Worm (Caenorhabditis elegans): ENCODE measurements around the gene gly-14.

The gly-14 gene

DNA sequence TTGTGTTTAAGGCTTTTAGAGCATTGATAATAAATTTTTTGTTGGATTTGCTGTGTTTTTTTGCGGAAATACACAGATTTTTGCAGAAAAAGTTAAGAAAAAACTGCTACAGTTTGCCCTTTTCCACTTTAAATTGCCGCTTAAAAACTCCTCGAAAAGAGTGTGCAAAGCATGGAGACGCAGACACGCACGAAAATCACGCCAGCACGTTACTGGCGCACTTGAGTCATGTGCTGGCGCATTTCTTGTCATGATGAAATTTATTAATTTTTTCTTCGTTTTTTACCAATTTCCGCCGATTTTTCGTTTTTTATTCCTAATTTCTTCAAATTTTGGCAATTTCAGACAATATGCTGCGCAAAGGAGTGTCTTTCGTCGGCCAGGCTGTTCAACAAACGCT, 33.0 kb downstream of the gly-14 start, which contains the start of gene C34C12.8 (continued):
- TF ChIP-seq egl-5 (tag; optimal IDR thresholded peaks at IDR 0.05) = peak; percentile 66
- TF ChIP-seq fkh-2 (tag; optimal IDR thresholded peaks at IDR 0.05) = no peak
- TF ChIP-seq fos-1 (tag; optimal IDR thresholded peaks at IDR 0.05) = no peak
- peak; percentile 89 for TF ChIP-seq fkh-10 (GFP tag; optimal IDR thresholded peaks at IDR 0.05)
- TF ChIP-seq nhr-11 (tag; optimal IDR thresholded peaks at IDR 0.05) = peak; percentile 57
- peak; percentile 1 for TF ChIP-seq pqm-1 (tag; optimal IDR thresholded peaks at IDR 0.05)
- peak; percentile 97 for TF ChIP-seq lin-15B (tag; optimal IDR thresholded peaks at IDR 0.05)
- no peak for TF ChIP-seq nhr-67 (tag; optimal IDR thresholded peaks at IDR 0.05)
- peak; percentile 66 for TF ChIP-seq elt-2 (tag; optimal IDR thresholded peaks at IDR 0.05)

DNA sequence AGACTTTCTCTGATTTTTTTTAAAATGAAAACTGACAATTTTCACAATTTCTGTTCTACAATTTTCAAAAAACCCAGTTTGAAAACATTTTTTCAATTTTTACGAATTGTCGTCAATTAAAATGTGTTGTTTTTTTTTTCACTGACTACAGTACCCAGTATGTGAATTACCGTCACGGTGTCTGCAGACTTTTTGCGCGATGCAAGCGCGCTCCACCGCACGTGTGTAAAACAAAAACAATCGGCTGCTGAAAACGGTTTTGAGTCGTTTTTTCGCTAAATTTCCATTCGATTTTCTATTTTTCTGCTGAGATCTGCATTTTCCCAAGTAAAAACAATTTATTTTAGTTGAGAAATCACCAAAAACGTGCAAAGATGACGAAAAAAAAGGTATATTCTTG, 36.8 kb downstream of the gly-14 start:
- TF ChIP-seq eor-1 (tag; optimal IDR thresholded peaks at IDR 0.05) (no peak), pqm-1 (tag; optimal IDR thresholded peaks at IDR 0.05) (peak; percentile 90), fkh-2 (tag; optimal IDR thresholded peaks at IDR 0.05) (peak; percentile 48), ceh-82 (tag; optimal IDR thresholded peaks at IDR 0.05) (peak; percentile 92), nhr-28 (tag; optimal IDR thresholded peaks at IDR 0.05) (peak; percentile 74), snpc-4 (tag; optimal IDR thresholded peaks at IDR 0.05) (peak; percentile 91), mml-1 (tag; optimal IDR thresholded peaks at IDR 0.05) (no peak), mdl-1 (tag; optimal IDR thresholded peaks at IDR 0.05) (peak; percentile 57), nhr-77 (tag; optimal IDR thresholded peaks at IDR 0.05) (peak; percentile 83), lin-39 (tag; optimal IDR thresholded peaks at IDR 0.05) (peak; percentile 94), elt-3 (tag; optimal IDR thresholded peaks at IDR 0.05) (peak; percentile 66 to 95 (median 75)), nhr-237 (tag; optimal IDR thresholded peaks at IDR 0.05) (peak; percentile 28), ZK546.5 (tag; optimal IDR thresholded peaks at IDR 0.05) (peak; percentile 65), ztf-11 (tag; optimal IDR thresholded peaks at IDR 0.05) (no peak), nhr-23 (tag; optimal IDR thresholded peaks at IDR 0.05) (peak; percentile 99), lsy-12 (tag; optimal IDR thresholded peaks at IDR 0.05) (peak; percentile 99), ceh-16 (tag; optimal IDR thresholded peaks at IDR 0.05) (no peak), fos-1 (tag; optimal IDR thresholded peaks at IDR 0.05) (peak; percentile 77), nhr-76 (tag; optimal IDR thresholded peaks at IDR 0.05) (peak; percentile 83), lin-15B (tag; optimal IDR thresholded peaks at IDR 0.05) (peak; percentile 99), egl-27 (tag; optimal IDR thresholded peaks at IDR 0.05) (peak; percentile 79), nhr-11 (tag; optimal IDR thresholded peaks at IDR 0.05) (peak; percentile 92), fkh-10 (GFP tag; optimal IDR thresholded peaks at IDR 0.05) (peak; percentile 90), skn-1 (tag; optimal IDR thresholded peaks at IDR 0.05) (peak; percentile 93), unc-39 (tag; optimal IDR thresholded peaks at IDR 0.05) (peak; percentile 13), nhr-67 (tag; optimal IDR thresholded peaks at IDR 0.05) (no peak), aly-2 (tag; optimal IDR thresholded peaks at IDR 0.05) (peak; percentile 67), ztf-4 (tag; optimal IDR thresholded peaks at IDR 0.05) (peak; percentile 89), nfya-1 (tag; optimal IDR thresholded peaks at IDR 0.05; ENCODE audit: insufficient read depth) (peak; percentile 99), nhr-25 (tag; optimal IDR thresholded peaks at IDR 0.05) (peak; percentile 99), nhr-43 (tag; optimal IDR thresholded peaks at IDR 0.05; ENCODE audit: poor library complexity, severe bottlenecking) (peak; percentile 97), jun-1 (tag; optimal IDR thresholded peaks at IDR 0.05) (peak; percentile 96), nhr-12 (tag; optimal IDR thresholded peaks at IDR 0.05) (no peak), ceh-28 (tag; optimal IDR thresholded peaks at IDR 0.05) (peak; percentile 90), hmg-11 (tag; optimal IDR thresholded peaks at IDR 0.05) (peak; percentile 85), ceh-9 (tag; optimal IDR thresholded peaks at IDR 0.05) (no peak), tbx-2 (tag; optimal IDR thresholded peaks at IDR 0.05) (peak; percentile 95), zag-1 (tag; optimal IDR thresholded peaks at IDR 0.05) (peak; percentile 80), egl-5 (tag; optimal IDR thresholded peaks at IDR 0.05) (peak; percentile 93), sea-2 (GFP tag; optimal IDR thresholded peaks at IDR 0.05) (no peak), elt-1 (tag; optimal IDR thresholded peaks at IDR 0.05) (peak; percentile 79), R02D3.7 (tag; optimal IDR thresholded peaks at IDR 0.05) (peak; percentile 96), elt-2 (tag; optimal IDR thresholded peaks at IDR 0.05) (peak; percentile 88), pha-4 (tag; optimal IDR thresholded peaks at IDR 0.05) (peak; percentile 99), unc-62 (GFP tag; optimal IDR thresholded peaks at IDR 0.05) (peak; percentile 89), daf-12 (tag; optimal IDR thresholded peaks at IDR 0.05) (peak; percentile 38), ama-1 (optimal IDR thresholded peaks at IDR 0.05) (peak; percentile 78)
